Worm (Caenorhabditis elegans): ENCODE results near the gene Y38E10A.14.
A peak's percentile ranks its signal among the peaks of the same experiment; 100 is the strongest.
"Not testable (repeated sequence)": the region's sequence is repeated elsewhere in the genome, so short reads cannot be mapped to it uniquely, and the experiment has no call there.

ce11 chrII:12651208-12651607 is 26.9 kb upstream of the Y38E10A.14 start:
- TF ChIP-seq flt-1, ztf-29, T22C8.4, ztf-23 (GFP tag; IDR thresholded peaks at IDR 0.05): not testable (repeated sequence)
- 0 out of 2 replicates have a peak, but pooled peaks have one; percentile 35 for TF ChIP-seq klf-2 (GFP tag; conservative IDR thresholded peaks at IDR 0.05)
